Fruit fly (Drosophila melanogaster): Measurements from ENCODE around the gene CanB.

The CanB gene

DNA sequence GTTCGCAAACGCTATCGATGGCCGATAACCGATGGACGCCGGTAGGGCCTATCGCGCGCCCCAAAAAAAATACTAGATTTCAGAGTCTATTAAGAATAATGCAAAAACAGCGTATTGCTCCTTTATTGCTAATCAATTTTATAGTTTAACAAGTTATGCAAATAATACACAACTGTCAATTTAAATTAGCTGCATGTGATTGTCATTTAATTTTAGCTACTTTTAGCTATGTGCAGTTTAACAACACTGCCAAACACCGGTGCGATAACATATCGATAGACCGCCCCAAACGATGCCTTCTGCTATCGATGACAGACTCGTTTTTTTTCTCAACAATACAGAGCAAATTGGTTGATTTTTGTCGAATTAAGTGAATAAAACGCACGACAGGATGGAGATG, 23.3 kb upstream of the CanB start, which contains the start of the genes Cdk7 and snf:
TSS of gene Cdk7 (minus strand) at position 21 of the 400 bp plus-strand sequence.
TSS of gene snf (plus strand) at position 280 of the 400 bp plus-strand sequence.
- TF ChIP-seq pan (optimal IDR thresholded peaks at IDR 0.05) (no peak), GATAd (GFP tag; optimal IDR thresholded peaks at IDR 0.05) (no peak), usp (GFP tag; optimal IDR thresholded peaks at IDR 0.05) (no peak), jim (GFP tag; optimal IDR thresholded peaks at IDR 0.05) (no peak), CG32264 (GFP tag; optimal IDR thresholded peaks at IDR 0.05) (no peak), tai (GFP tag; optimal IDR thresholded peaks at IDR 0.05) (no peak), Dif (GFP tag; optimal IDR thresholded peaks at IDR 0.05; ENCODE audit: partially characterized antibody) (no peak), Jra (GFP tag; optimal IDR thresholded peaks at IDR 0.05) (no peak), Mio (GFP tag; optimal IDR thresholded peaks at IDR 0.05) (no peak), Rel (GFP tag; optimal IDR thresholded peaks at IDR 0.05) (no peak), Rel (tag; optimal IDR thresholded peaks at IDR 0.05) (no peak), N (GFP tag; optimal IDR thresholded peaks at IDR 0.05) (no peak), Vsx2 (GFP tag; optimal IDR thresholded peaks at IDR 0.05; ENCODE audit: partially characterized antibody) (peak; percentile 30), rgr (GFP tag; optimal IDR thresholded peaks at IDR 0.05) (peak; percentile 47), dsf (GFP tag; optimal IDR thresholded peaks at IDR 0.05; ENCODE audit: borderline replicate concordance) (no peak), dmrt93B (GFP tag; optimal IDR thresholded peaks at IDR 0.05) (no peak), lola (GFP tag; optimal IDR thresholded peaks at IDR 0.05) (no peak), Hr78 (GFP tag; optimal IDR thresholded peaks at IDR 0.05) (no peak), CrebA (GFP tag; optimal IDR thresholded peaks at IDR 0.05; ENCODE audit: borderline replicate concordance) (no peak), HLH106 (tag; optimal IDR thresholded peaks at IDR 0.05) (peak; percentile 43), sv (GFP tag; optimal IDR thresholded peaks at IDR 0.05) (peak; percentile 8), foxo (GFP tag; optimal IDR thresholded peaks at IDR 0.05) (peak in 1 of 2 experiments; percentile 63), br (GFP tag; optimal IDR thresholded peaks at IDR 0.05) (no peak), ey (GFP tag; optimal IDR thresholded peaks at IDR 0.05) (peak; percentile 33), Sp1 (GFP tag; optimal IDR thresholded peaks at IDR 0.05) (peak; percentile 24), dl (GFP tag; optimal IDR thresholded peaks at IDR 0.05; ENCODE audit: insufficient read depth in 1 of 2, partially characterized antibody in 2 of 2) (no peak), sage (GFP tag; optimal IDR thresholded peaks at IDR 0.05) (no peak), Hnf4 (GFP tag; optimal IDR thresholded peaks at IDR 0.05) (no peak), fru (GFP tag; optimal IDR thresholded peaks at IDR 0.05) (peak; percentile 49), brk (GFP tag; optimal IDR thresholded peaks at IDR 0.05) (no peak), psq (GFP tag; optimal IDR thresholded peaks at IDR 0.05) (peak; percentile 32), Abd-B (GFP tag; optimal IDR thresholded peaks at IDR 0.05) (no peak), CG9705 (GFP tag; optimal IDR thresholded peaks at IDR 0.05) (no peak), woc (GFP tag; optimal IDR thresholded peaks at IDR 0.05) (no peak), h (GFP tag; optimal IDR thresholded peaks at IDR 0.05) (no peak), OdsH (GFP tag; optimal IDR thresholded peaks at IDR 0.05) (peak; percentile 28), Myc (optimal IDR thresholded peaks at IDR 0.05) (peak; percentile 56), Hr83 (GFP tag; optimal IDR thresholded peaks at IDR 0.05; ENCODE audit: poor library complexity, severe bottlenecking) (peak; percentile 20), Dfd (GFP tag; optimal IDR thresholded peaks at IDR 0.05) (no peak)

DNA sequence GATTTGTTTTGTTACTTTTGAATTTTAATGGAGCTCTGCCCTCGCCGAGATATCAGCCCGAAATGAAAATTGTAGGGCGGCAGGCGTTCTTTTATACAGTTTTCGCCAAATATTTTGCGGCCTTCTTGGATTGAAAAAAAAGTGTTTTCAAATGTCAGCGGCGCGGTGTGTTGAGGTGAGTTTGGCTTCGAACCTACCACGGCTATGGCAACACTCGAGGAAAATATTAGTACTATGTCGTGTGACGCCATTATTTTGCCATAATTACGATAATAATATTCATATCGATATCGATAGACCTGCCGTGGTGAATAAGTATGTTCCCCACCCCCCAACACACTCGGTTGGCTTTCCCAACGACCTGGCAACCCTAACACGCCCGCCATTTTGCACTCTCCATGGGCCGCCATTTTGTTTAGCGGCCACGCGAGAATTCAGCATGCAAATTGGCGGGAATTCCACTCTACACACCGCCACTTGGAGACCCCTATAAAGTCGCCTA, 20.4 kb upstream of the CanB start, which contains the start of the genes TrxT and dhd:
TSS of gene TrxT (minus strand) at position 51 of the 502 bp plus-strand sequence.
TSS of gene dhd (plus strand) at position 334 of the 502 bp plus-strand sequence.
- TF ChIP-seq Hr83 (GFP tag; optimal IDR thresholded peaks at IDR 0.05; ENCODE audit: poor library complexity, severe bottlenecking) (peak; percentile 43), Sp1 (GFP tag; optimal IDR thresholded peaks at IDR 0.05) (peak; percentile 34), fru (GFP tag; optimal IDR thresholded peaks at IDR 0.05) (no peak), HLH106 (tag; optimal IDR thresholded peaks at IDR 0.05) (peak; percentile 35), Myc (optimal IDR thresholded peaks at IDR 0.05) (peak; percentile 32), sage (GFP tag; optimal IDR thresholded peaks at IDR 0.05) (no peak), dmrt93B (GFP tag; optimal IDR thresholded peaks at IDR 0.05) (peak; percentile 29)

All from whole organism, wandering third instar larva.